Worm (Caenorhabditis elegans): ENCODE measurements around the gene C40H1.9.

Gene C40H1.9

ce11 chrIII:9329790-9330366 lies 10.1 kb downstream of the C40H1.9 start, which contains the start of gene ttr-5:
ttr-5 (plus strand) TSS chrIII:9330316.
- TF ChIP-seq nhr-43 (tag; optimal IDR thresholded peaks at IDR 0.05; ENCODE audit: poor library complexity, severe bottlenecking) (no peak), zag-1 (tag; optimal IDR thresholded peaks at IDR 0.05) (no peak), ceh-82 (tag; optimal IDR thresholded peaks at IDR 0.05) (no peak), fos-1 (tag; optimal IDR thresholded peaks at IDR 0.05) (no peak), nhr-67 (tag; optimal IDR thresholded peaks at IDR 0.05) (no peak), mml-1 (tag; optimal IDR thresholded peaks at IDR 0.05) (no peak), ztf-11 (tag; optimal IDR thresholded peaks at IDR 0.05) (no peak), elt-3 (tag; optimal IDR thresholded peaks at IDR 0.05) (no peak), skn-1 (tag; optimal IDR thresholded peaks at IDR 0.05) (no peak), fkh-10 (GFP tag; optimal IDR thresholded peaks at IDR 0.05) (no peak), nhr-77 (tag; optimal IDR thresholded peaks at IDR 0.05) (no peak), elt-1 (tag; optimal IDR thresholded peaks at IDR 0.05) (no peak), pqm-1 (tag; optimal IDR thresholded peaks at IDR 0.05) (no peak), daf-12 (tag; optimal IDR thresholded peaks at IDR 0.05) (no peak), jun-1 (tag; optimal IDR thresholded peaks at IDR 0.05) (no peak), nhr-25 (tag; optimal IDR thresholded peaks at IDR 0.05) (no peak)

- no peak for TF ChIP-seq nhr-11 (tag; optimal IDR thresholded peaks at IDR 0.05)
- no peak for TF ChIP-seq eor-1 (tag; optimal IDR thresholded peaks at IDR 0.05)
- TF ChIP-seq nfya-1 (tag; optimal IDR thresholded peaks at IDR 0.05; ENCODE audit: insufficient read depth), result peak; percentile 49
- peak; percentile 37 for TF ChIP-seq pha-4 (tag; optimal IDR thresholded peaks at IDR 0.05)
- no peak for TF ChIP-seq elt-2 (tag; optimal IDR thresholded peaks at IDR 0.05)
- no peak for TF ChIP-seq fkh-10 (GFP tag; optimal IDR thresholded peaks at IDR 0.05)
Measured at ce11 chrIII:9331084-9331564, 11.4 kb downstream of the C40H1.9 start, which contains the start of gene ufc-1. ufc-1 (plus strand) TSS chrIII:9331514.

- TF ChIP-seq pha-4 (tag; optimal IDR thresholded peaks at IDR 0.05), result no peak
- TF ChIP-seq fkh-10 (GFP tag; optimal IDR thresholded peaks at IDR 0.05), result no peak
- TF ChIP-seq ztf-4 (tag; optimal IDR thresholded peaks at IDR 0.05), result no peak
- TF ChIP-seq jun-1 (tag; optimal IDR thresholded peaks at IDR 0.05), result no peak
- no peak for TF ChIP-seq egl-5 (tag; optimal IDR thresholded peaks at IDR 0.05)
- no peak for TF ChIP-seq R02D3.7 (tag; optimal IDR thresholded peaks at IDR 0.05)
- no peak for TF ChIP-seq daf-12 (tag; optimal IDR thresholded peaks at IDR 0.05)
- TF ChIP-seq hmg-11 (tag; optimal IDR thresholded peaks at IDR 0.05), result no peak
- TF ChIP-seq ceh-16 (tag; optimal IDR thresholded peaks at IDR 0.05), result no peak
- no peak for TF ChIP-seq elt-1 (tag; optimal IDR thresholded peaks at IDR 0.05)
- no peak for TF ChIP-seq zag-1 (tag; optimal IDR thresholded peaks at IDR 0.05)
- no peak for TF ChIP-seq pqm-1 (tag; optimal IDR thresholded peaks at IDR 0.05)
- no peak for TF ChIP-seq nhr-12 (tag; optimal IDR thresholded peaks at IDR 0.05)
- no peak for TF ChIP-seq snpc-4 (tag; optimal IDR thresholded peaks at IDR 0.05)
- TF ChIP-seq lin-39 (tag; optimal IDR thresholded peaks at IDR 0.05), result no peak
Measured at ce11 chrIII:9334174-9334573, 14.4 kb downstream of the C40H1.9 start, which contains the start of gene elo-4. elo-4 (minus strand) TSS chrIII:9334274.

- no peak for TF ChIP-seq pqm-1 (tag; optimal IDR thresholded peaks at IDR 0.05)
- TF ChIP-seq aly-2 (tag; optimal IDR thresholded peaks at IDR 0.05), result no peak
- TF ChIP-seq nhr-23 (tag; optimal IDR thresholded peaks at IDR 0.05), result peak; percentile 26
- TF ChIP-seq unc-62 (GFP tag; optimal IDR thresholded peaks at IDR 0.05), result no peak
- no peak for TF ChIP-seq egl-27 (tag; optimal IDR thresholded peaks at IDR 0.05)
Measured at ce11 chrIII:9335076-9335475, 15.3 kb downstream of the C40H1.9 start.

- TF ChIP-seq lin-15B (tag; optimal IDR thresholded peaks at IDR 0.05), result no peak
- no peak for TF ChIP-seq R02D3.7 (tag; optimal IDR thresholded peaks at IDR 0.05)
- TF ChIP-seq ceh-28 (tag; optimal IDR thresholded peaks at IDR 0.05), result no peak
- TF ChIP-seq nhr-23 (tag; optimal IDR thresholded peaks at IDR 0.05), result no peak
- TF ChIP-seq lin-39 (tag; optimal IDR thresholded peaks at IDR 0.05), result no peak
- no peak for TF ChIP-seq skn-1 (tag; optimal IDR thresholded peaks at IDR 0.05)
- TF ChIP-seq nhr-237 (tag; optimal IDR thresholded peaks at IDR 0.05), result no peak
- no peak for TF ChIP-seq nhr-76 (tag; optimal IDR thresholded peaks at IDR 0.05)
- TF ChIP-seq fkh-2 (tag; optimal IDR thresholded peaks at IDR 0.05), result no peak
- no peak for TF ChIP-seq fkh-10 (GFP tag; optimal IDR thresholded peaks at IDR 0.05)
- TF ChIP-seq nfya-1 (tag; optimal IDR thresholded peaks at IDR 0.05; ENCODE audit: insufficient read depth), result no peak
- no peak for TF ChIP-seq zag-1 (tag; optimal IDR thresholded peaks at IDR 0.05)
- no peak for TF ChIP-seq eor-1 (tag; optimal IDR thresholded peaks at IDR 0.05)
- no peak for TF ChIP-seq nhr-77 (tag; optimal IDR thresholded peaks at IDR 0.05)
Measured at ce11 chrIII:9336807-9337206, 17.1 kb downstream of the C40H1.9 start.

All from whole organism, L3 larva.